Fruit fly (Drosophila melanogaster) whole organism, wandering third instar larva: ENCODE measurements around the gene CG34258.

Source experiments
- Abd-B ChIP-seq: fragments of >200 bp; optimal IDR thresholded peaks from 2 replicates; lab custom pipeline; 2017; ENCODE audit warnings: missing biosample characterization, missing genetic modification characterization
- CG32264 ChIP-seq: fragments of 200-800 bp; sonication (Bioruptor generic); optimal IDR thresholded peaks from 2 replicates; lab custom pipeline; 2016; ENCODE audit warnings: missing biosample characterization, missing genetic modification characterization
- CG9705 ChIP-seq: fragments of 200-800 bp; sonication (Bioruptor generic); optimal IDR thresholded peaks from 2 replicates; lab custom pipeline; 2018; ENCODE audit warnings: missing biosample characterization, mild to moderate bottlenecking, missing genetic modification characterization
- Dfd ChIP-seq: fragments of >200 bp; optimal IDR thresholded peaks from 2 replicates; lab custom pipeline; 2017; ENCODE audit warnings: missing biosample characterization, missing genetic modification characterization
- Dif ChIP-seq: fragments of 200-275, 200-300 bp; sonication (Bioruptor generic); optimal IDR thresholded peaks from 2 replicates; lab custom pipeline; 2018; ENCODE audit warnings: missing biosample characterization, missing genetic modification characterization; ENCODE audit not compliant: partially characterized antibody
- GATAd ChIP-seq: sonication (Bioruptor generic); optimal IDR thresholded peaks from 2 replicates; lab custom pipeline; 2016; ENCODE audit warnings: missing biosample characterization, missing genetic modification characterization
- HLH106 ChIP-seq: fragments of 200-800 bp; optimal IDR thresholded peaks from 3 replicates; lab custom pipeline; 2019; ENCODE audit warnings: missing biosample characterization, mild to moderate bottlenecking, missing genetic modification characterization, moderate library complexity
- Hnf4 ChIP-seq: fragments of 200-800 bp; sonication (Bioruptor generic); optimal IDR thresholded peaks from 2 replicates; lab custom pipeline; 2016; ENCODE audit warnings: missing biosample characterization, mild to moderate bottlenecking, missing genetic modification characterization
- Hr78 ChIP-seq: fragments of >200 bp; optimal IDR thresholded peaks from 2 replicates; lab custom pipeline; 2017; ENCODE audit warnings: missing biosample characterization, missing genetic modification characterization
- Hr83 ChIP-seq: fragments of 200-300 bp; sonication (Bioruptor generic); optimal IDR thresholded peaks from 2 replicates; lab custom pipeline; 2016; ENCODE audit warnings: missing biosample characterization, mild to moderate bottlenecking, missing genetic modification characterization, moderate library complexity; ENCODE audit not compliant: poor library complexity, severe bottlenecking
- Jra ChIP-seq: sonication (Bioruptor generic); optimal IDR thresholded peaks from 2 replicates; lab custom pipeline; 2016; ENCODE audit warnings: missing biosample characterization, missing genetic modification characterization
- Mio ChIP-seq: sonication (Bioruptor generic); optimal IDR thresholded peaks from 2 replicates; lab custom pipeline; 2016; ENCODE audit warnings: missing biosample characterization, missing genetic modification characterization
- Myc ChIP-seq: fragments of >200 bp; optimal IDR thresholded peaks from 2 replicates; lab custom pipeline; 2017
- N ChIP-seq: fragments of >200 bp; optimal IDR thresholded peaks from 2 replicates; lab custom pipeline; 2018; ENCODE audit warnings: missing biosample characterization, missing external identifiers, missing genetic modification characterization
- OdsH ChIP-seq: fragments of 200-800 bp; sonication (Bioruptor generic); optimal IDR thresholded peaks from 2 replicates; lab custom pipeline; 2016; ENCODE audit warnings: missing biosample characterization, mild to moderate bottlenecking, missing genetic modification characterization
- Rel ChIP-seq, 2 experiments: fragments of 200-800 bp; sonication (Bioruptor generic) in 1 of 2; optimal IDR thresholded peaks; 2 replicates in 1 of 2; 3 replicates in 1 of 2; lab custom pipeline; 2016 to 2019; ENCODE audit warnings: mild to moderate bottlenecking in 2 of 2, missing biosample characterization in 2 of 2, missing genetic modification characterization in 2 of 2, moderate library complexity in 1 of 2
- Sp1 ChIP-seq: fragments of 200-800 bp; sonication (Bioruptor generic); optimal IDR thresholded peaks from 3 replicates; lab custom pipeline; 2019; ENCODE audit warnings: missing biosample characterization, mild to moderate bottlenecking, missing genetic modification characterization, moderate library complexity
- Vsx2 ChIP-seq: fragments of 200-300, 225-300 bp; sonication (Bioruptor generic); optimal IDR thresholded peaks from 2 replicates; lab custom pipeline; 2018; ENCODE audit warnings: missing biosample characterization, missing genetic modification characterization; ENCODE audit not compliant: partially characterized antibody
- br ChIP-seq: fragments of 200-800 bp; sonication (Bioruptor generic); optimal IDR thresholded peaks from 2 replicates; lab custom pipeline; 2016; ENCODE audit warnings: missing biosample characterization, missing genetic modification characterization
- brk ChIP-seq: fragments of 200-800 bp; sonication (Bioruptor generic); optimal IDR thresholded peaks from 2 replicates; lab custom pipeline; 2016; ENCODE audit warnings: missing biosample characterization, mild to moderate bottlenecking, missing genetic modification characterization
- dl ChIP-seq, 2 experiments: fragments of 175-275, 200-275 bp in 1 of 2; fragments of 200-275 bp in 1 of 2; sonication (Bioruptor generic); optimal IDR thresholded peaks; lab custom pipeline; 2018; ENCODE audit warnings: mild to moderate bottlenecking in 2 of 2, missing biosample characterization in 2 of 2, missing genetic modification characterization in 2 of 2, moderate library complexity in 2 of 2; ENCODE audit not compliant: partially characterized antibody in 2 of 2, insufficient read depth in 1 of 2
- dmrt93B ChIP-seq: fragments of 200-800 bp; sonication (Bioruptor generic); optimal IDR thresholded peaks from 2 replicates; lab custom pipeline; 2018; ENCODE audit warnings: missing biosample characterization, mild to moderate bottlenecking, missing genetic modification characterization
- dsf ChIP-seq: sonication (Bioruptor generic); optimal IDR thresholded peaks from 2 replicates; lab custom pipeline; 2016; ENCODE audit warnings: missing biosample characterization, missing genetic modification characterization, borderline replicate concordance
- ey ChIP-seq: fragments of 200-800 bp; sonication (Bioruptor generic); optimal IDR thresholded peaks from 2 replicates; lab custom pipeline; 2016; ENCODE audit warnings: missing biosample characterization, missing genetic modification characterization
- foxo ChIP-seq, 2 experiments: fragments of 200-800 bp; sonication (Bioruptor generic); optimal IDR thresholded peaks; 2 replicates in 1 of 2; 3 replicates in 1 of 2; lab custom pipeline; 2016 to 2017; ENCODE audit warnings: missing biosample characterization in 2 of 2, missing genetic modification characterization in 2 of 2
- fru ChIP-seq: fragments of 200-800 bp; sonication (Bioruptor generic); optimal IDR thresholded peaks from 3 replicates; lab custom pipeline; 2016; ENCODE audit warnings: missing biosample characterization, mild to moderate bottlenecking, missing genetic modification characterization
- h ChIP-seq: fragments of 200-800 bp; sonication (Bioruptor generic); optimal IDR thresholded peaks from 3 replicates; lab custom pipeline; 2016; ENCODE audit warnings: missing biosample characterization, mild to moderate bottlenecking, missing genetic modification characterization
- jim ChIP-seq: fragments of 175-275, 200-325 bp; sonication (Bioruptor generic); optimal IDR thresholded peaks from 2 replicates; lab custom pipeline; 2016; ENCODE audit warnings: missing biosample characterization, mild to moderate bottlenecking, missing genetic modification characterization
- lola ChIP-seq: fragments of >200 bp; optimal IDR thresholded peaks from 2 replicates; lab custom pipeline; 2017; ENCODE audit warnings: missing biosample characterization, missing genetic modification characterization
- pan ChIP-seq: fragments of >200 bp; optimal IDR thresholded peaks from 2 replicates; lab custom pipeline; 2017
- psq ChIP-seq: fragments of 200-800 bp; sonication (Bioruptor generic); optimal IDR thresholded peaks from 3 replicates; lab custom pipeline; 2017; ENCODE audit warnings: missing biosample characterization, mild to moderate bottlenecking, missing genetic modification characterization, moderate library complexity
- rgr ChIP-seq: fragments of 200-800 bp; sonication (Bioruptor generic); optimal IDR thresholded peaks from 3 replicates; lab custom pipeline; 2016; ENCODE audit warnings: missing biosample characterization, mild to moderate bottlenecking, missing genetic modification characterization
- sage ChIP-seq: fragments of 200-800 bp; sonication (Bioruptor generic); optimal IDR thresholded peaks from 2 replicates; lab custom pipeline; 2016; ENCODE audit warnings: missing biosample characterization, mild to moderate bottlenecking, missing genetic modification characterization
- sv ChIP-seq: fragments of 200-800 bp; sonication (Bioruptor generic); optimal IDR thresholded peaks from 3 replicates; lab custom pipeline; 2016; ENCODE audit warnings: missing biosample characterization, missing genetic modification characterization
- tai ChIP-seq: sonication (Bioruptor generic); optimal IDR thresholded peaks from 2 replicates; lab custom pipeline; 2016; ENCODE audit warnings: missing biosample characterization, missing genetic modification characterization
- usp ChIP-seq: fragments of >200 bp; optimal IDR thresholded peaks from 2 replicates; lab custom pipeline; 2017; ENCODE audit warnings: missing biosample characterization, missing genetic modification characterization
- woc ChIP-seq: sonication (Bioruptor generic); optimal IDR thresholded peaks from 2 replicates; lab custom pipeline; 2016; ENCODE audit warnings: missing biosample characterization, mild to moderate bottlenecking, missing genetic modification characterization

Gene CG34258

dm6 chr3L:19906148-19906752, 45.5 kb downstream of the CG34258 start:
- TF ChIP-seq woc (no peak), h (GFP tag; lab: Kevin White, UChicago) (no peak), rgr (GFP tag; lab: Kevin White, UChicago) (no peak), dmrt93B (GFP tag; lab: Kevin White, UChicago) (no peak), Mio (no peak), Myc (lab: Kevin White, UChicago) (no peak), sage (GFP tag; lab: Kevin White, UChicago) (no peak), foxo (GFP tag; optimal IDR thresholded peaks at IDR 0.05; lab: Kevin White, UChicago) (no peak), CG9705 (GFP tag; lab: Kevin White, UChicago) (no peak), HLH106 (tag; lab: Kevin White, UChicago) (no peak), Hr78 (GFP tag; lab: Kevin White, UChicago) (no peak), lola (GFP tag; lab: Kevin White, UChicago) (no peak), GATAd (GFP tag; lab: Kevin White, UChicago) (no peak), tai (GFP tag; lab: Kevin White, UChicago) (no peak), CG32264 (no peak)

- TF ChIP-seq foxo (GFP tag; optimal IDR thresholded peaks at IDR 0.05; lab: Kevin White, UChicago) (no peak), jim (GFP tag; lab: Kevin White, UChicago) (no peak), Dfd (no peak), Myc (lab: Kevin White, UChicago) (no peak), Hr83 (no peak), Jra (GFP tag; lab: Kevin White, UChicago) (no peak), tai (GFP tag; lab: Kevin White, UChicago) (no peak), Dif (GFP tag; lab: Kevin White, UChicago) (no peak), CG9705 (GFP tag; lab: Kevin White, UChicago) (no peak), psq (peak; percentile 5), lola (GFP tag; lab: Kevin White, UChicago) (no peak), Vsx2 (GFP tag; lab: Kevin White, UChicago) (no peak), Mio (no peak), usp (GFP tag; lab: Kevin White, UChicago) (no peak), Sp1 (GFP tag; lab: Kevin White, UChicago) (no peak), pan (lab: Kevin White, UChicago) (no peak), Rel (GFP tag; optimal IDR thresholded peaks at IDR 0.05; lab: Kevin White, UChicago) (no peak), Rel (tag; optimal IDR thresholded peaks at IDR 0.05; lab: Kevin White, UChicago) (no peak), Abd-B (GFP tag; lab: Kevin White, UChicago) (no peak), CG32264 (no peak), dl (GFP tag; optimal IDR thresholded peaks at IDR 0.05; lab: Kevin White, UChicago; ENCODE audit: insufficient read depth in 1 of 2, partially characterized antibody in 2 of 2) (no peak), fru (GFP tag; lab: Kevin White, UChicago) (no peak), dmrt93B (GFP tag; lab: Kevin White, UChicago) (no peak), N (GFP tag; lab: Kevin White, UChicago) (no peak), dsf (no peak), sv (GFP tag; lab: Kevin White, UChicago) (peak; percentile 31), OdsH (GFP tag; lab: Kevin White, UChicago) (peak; percentile 6), GATAd (GFP tag; lab: Kevin White, UChicago) (no peak), rgr (GFP tag; lab: Kevin White, UChicago) (peak; percentile 40), HLH106 (tag; lab: Kevin White, UChicago) (no peak), sage (GFP tag; lab: Kevin White, UChicago) (no peak), ey (GFP tag; lab: Kevin White, UChicago) (peak; percentile 33), Hr78 (GFP tag; lab: Kevin White, UChicago) (no peak), brk (GFP tag; lab: Kevin White, UChicago) (no peak), woc (no peak), Hnf4 (GFP tag; lab: Kevin White, UChicago) (no peak), br (peak; percentile 18), h (GFP tag; lab: Kevin White, UChicago) (peak; percentile 35)
- TF ChIP-seq, all 38 proteins: peak for 7
These were observed 46.3 kb downstream of the CG34258 start for dm6 chr3L:19905427-19905826.
